Fruit fly (Drosophila melanogaster) whole organism, embryonic: Measurements from ENCODE around the gene a10.

Experiments used
- Bdp1 ChIP-seq: fragments of 200-800 bp; sonication (Bioruptor generic); optimal IDR thresholded peaks from 3 replicates; lab custom pipeline; 2016; ENCODE audit warnings: missing biosample characterization, missing genetic modification characterization
- CG10267 ChIP-seq: fragments of 200-800 bp; sonication (Bioruptor generic); optimal IDR thresholded peaks from 2 replicates; lab custom pipeline; 2018; ENCODE audit warnings: missing biosample characterization, mild to moderate bottlenecking, missing genetic modification characterization, moderate library complexity
- CG10321 ChIP-seq: fragments of 200-800 bp; sonication (Bioruptor generic); IDR thresholded peaks from 2 replicates; pipeline ENCODE4 v1.3.6; 2022; ENCODE audit warnings: missing biosample characterization, missing genetic modification characterization
- CG10654 ChIP-seq: fragments of 200-800 bp; sonication (Bioruptor generic); optimal IDR thresholded peaks from 2 replicates; lab custom pipeline; 2016; ENCODE audit warnings: missing biosample characterization, missing genetic modification characterization
- CG12071 ChIP-seq: fragments of 200-800 bp; sonication (Bioruptor generic); optimal IDR thresholded peaks from 3 replicates; lab custom pipeline; 2018; ENCODE audit warnings: missing biosample characterization, mild to moderate bottlenecking, missing genetic modification characterization
- CG12659 ChIP-seq: fragments of 200-800 bp; sonication (Bioruptor generic); optimal IDR thresholded peaks from 3 replicates; lab custom pipeline; 2017; ENCODE audit warnings: mild to moderate bottlenecking, missing biosample characterization, missing genetic modification reagents, missing genetic modification characterization
- CG1603 ChIP-seq: fragments of 200-800 bp; sonication (Bioruptor generic); optimal IDR thresholded peaks from 2 replicates; lab custom pipeline; 2019; ENCODE audit warnings: missing biosample characterization, mild to moderate bottlenecking, missing genetic modification characterization, moderate library complexity
- CG2678 ChIP-seq: fragments of 200-800 bp; sonication (Bioruptor generic); optimal IDR thresholded peaks from 3 replicates; lab custom pipeline; 2019; ENCODE audit warnings: missing biosample characterization, mild to moderate bottlenecking, missing genetic modification characterization, moderate library complexity
- CG31365 ChIP-seq: fragments of 200-800 bp; sonication (Bioruptor generic); optimal IDR thresholded peaks from 2 replicates; lab custom pipeline; 2018; ENCODE audit warnings: missing biosample characterization, mild to moderate bottlenecking, missing genetic modification characterization
- CG32532 ChIP-seq: fragments of 200-800 bp; sonication (Bioruptor generic); IDR thresholded peaks from 2 replicates; pipeline ENCODE4 v1.3.6; 2022; ENCODE audit warnings: missing biosample characterization, missing genetic modification characterization
- CG3407 ChIP-seq: fragments of 200-800 bp; sonication (Bioruptor generic); optimal IDR thresholded peaks from 2 replicates; lab custom pipeline; 2018; ENCODE audit warnings: missing biosample characterization, mild to moderate bottlenecking, missing genetic modification characterization
- CG34376 ChIP-seq: fragments of 200-800 bp; sonication (Bioruptor generic); optimal IDR thresholded peaks from 2 replicates; lab custom pipeline; 2018; ENCODE audit warnings: missing biosample characterization, mild to moderate bottlenecking, missing genetic modification characterization
- CG3847 ChIP-seq: fragments of 200-800 bp; sonication (Bioruptor generic); IDR thresholded peaks from 2 replicates; pipeline ENCODE4 v1.3.6; 2022; ENCODE audit warnings: missing biosample characterization, missing genetic modification characterization
- CG4707 ChIP-seq: fragments of 200-800 bp; sonication (Bioruptor generic); optimal IDR thresholded peaks from 2 replicates; lab custom pipeline; 2018; ENCODE audit warnings: missing biosample characterization, mild to moderate bottlenecking, missing genetic modification characterization, moderate library complexity
- CG4854 ChIP-seq: fragments of 200-800 bp; sonication (Bioruptor generic); optimal IDR thresholded peaks from 2 replicates; lab custom pipeline; 2016; ENCODE audit warnings: missing biosample characterization, missing genetic modification characterization, inconsistent platforms
- CG6813 ChIP-seq: fragments of 200-800 bp; sonication (Bioruptor generic); optimal IDR thresholded peaks from 2 replicates; lab custom pipeline; 2017; ENCODE audit warnings: missing biosample characterization, missing genetic modification characterization, mild to moderate bottlenecking, moderate library complexity, missing genetic modification reagents
- Doc3 ChIP-seq: fragments of 200-800 bp; sonication (Bioruptor generic); IDR thresholded peaks from 3 replicates; pipeline ENCODE4 v1.3.6; 2022; ENCODE audit warnings: missing biosample characterization, missing genetic modification characterization; ENCODE audit not compliant: partially characterized antibody
- HLH3B ChIP-seq: fragments of 200-800 bp; sonication (Bioruptor generic); IDR thresholded peaks from 2 replicates; pipeline ENCODE4 v1.3.6; 2022; ENCODE audit warnings: missing biosample characterization, missing genetic modification characterization
- Hr78 ChIP-seq, 2 experiments: fragments of 200-800 bp in 1 of 2; fragments of >200 bp in 1 of 2; sonication (Bioruptor generic) in 1 of 2; optimal IDR thresholded peaks; 2 replicates each; lab custom pipeline; 2017 to 2019; ENCODE audit warnings: missing biosample characterization in 2 of 2, missing genetic modification characterization in 2 of 2, mild to moderate bottlenecking in 1 of 2, moderate library complexity in 1 of 2
- Lhr ChIP-seq: fragments of 200-800 bp; sonication (Bioruptor generic); optimal IDR thresholded peaks from 3 replicates; lab custom pipeline; 2017; ENCODE audit warnings: mild to moderate bottlenecking, missing biosample characterization, missing genetic modification reagents, missing genetic modification characterization
- Lim3 ChIP-seq: fragments of 200-800 bp; sonication (Bioruptor generic); IDR thresholded peaks from 2 replicates; pipeline ENCODE4 v1.3.6; 2022; ENCODE audit warnings: missing biosample characterization, missing genetic modification characterization
- Mad ChIP-seq: fragments of 200-800 bp; sonication (Bioruptor generic); optimal IDR thresholded peaks from 2 replicates; lab custom pipeline; 2016; ENCODE audit warnings: missing biosample characterization, missing genetic modification characterization
- Med ChIP-seq: fragments of 200-800 bp; sonication (Bioruptor generic); peaks from one replicate; lab custom pipeline; 2016; ENCODE audit warnings: missing biosample characterization, missing genetic modification characterization, mild to moderate bottlenecking, inconsistent platforms, moderate library complexity
- Vsx1 ChIP-seq: fragments of 200-800 bp; sonication (Bioruptor generic); optimal IDR thresholded peaks from 2 replicates; lab custom pipeline; 2017; ENCODE audit warnings: missing biosample characterization, mild to moderate bottlenecking, missing genetic modification characterization, missing genetic modification reagents
- ara ChIP-seq: fragments of 200-800 bp; sonication (Bioruptor generic); IDR thresholded peaks from 2 replicates; pipeline ENCODE4 v1.3.6; 2022; ENCODE audit warnings: missing biosample characterization, missing genetic modification characterization
- bbx ChIP-seq: fragments of 200-800 bp; sonication (Bioruptor generic); IDR thresholded peaks from 2 replicates; pipeline ENCODE4 v1.3.6; 2022; ENCODE audit warnings: missing biosample characterization, missing genetic modification characterization; ENCODE audit not compliant: partially characterized antibody
- br ChIP-seq: fragments of >200 bp; optimal IDR thresholded peaks from 2 replicates; lab custom pipeline; 2017
- cas ChIP-seq: fragments of 200-800 bp; sonication (Bioruptor generic); IDR thresholded peaks from 2 replicates; pipeline ENCODE4 v1.3.6; 2022; ENCODE audit warnings: missing biosample characterization, missing genetic modification characterization
- chinmo ChIP-seq: fragments of 200-800 bp; sonication (Bioruptor generic); IDR thresholded peaks from 4 replicates; pipeline ENCODE4 v1.3.6; 2022; ENCODE audit warnings: missing biosample characterization, missing genetic modification characterization; ENCODE audit not compliant: partially characterized antibody
- crol ChIP-seq: fragments of 200-800 bp; sonication (Bioruptor generic); IDR thresholded peaks from 2 replicates; pipeline ENCODE4 v1.3.6; 2022; ENCODE audit warnings: missing biosample characterization, missing genetic modification characterization
- cwo ChIP-seq: fragments of 200-800 bp; sonication (Bioruptor generic); optimal IDR thresholded peaks from 3 replicates; lab custom pipeline; 2017; ENCODE audit warnings: missing biosample characterization, missing genetic modification characterization, mild to moderate bottlenecking, moderate library complexity, missing genetic modification reagents
- dysf ChIP-seq: fragments of 200-800 bp; sonication (Bioruptor generic); IDR thresholded peaks from 3 replicates; pipeline ENCODE4 v1.3.6; 2022; ENCODE audit warnings: missing biosample characterization, missing genetic modification characterization
- ftz-f1 ChIP-seq: fragments of 200-800 bp; sonication (Bioruptor generic); optimal IDR thresholded peaks from 2 replicates; lab custom pipeline; 2016; ENCODE audit warnings: missing biosample characterization, missing genetic modification characterization
- gcm ChIP-seq: fragments of 200-800 bp; sonication (Bioruptor generic); optimal IDR thresholded peaks from 2 replicates; lab custom pipeline; 2019; ENCODE audit warnings: missing biosample characterization, mild to moderate bottlenecking, missing genetic modification characterization, moderate library complexity
- grn ChIP-seq: fragments of 200-800 bp; sonication (Bioruptor generic); optimal IDR thresholded peaks from 3 replicates; lab custom pipeline; 2017; ENCODE audit warnings: missing biosample characterization, missing genetic modification characterization
- gro ChIP-seq: fragments of 200-800 bp; sonication (Bioruptor generic); optimal IDR thresholded peaks from 2 replicates; lab custom pipeline; 2016; ENCODE audit warnings: missing biosample characterization, missing genetic modification characterization
- ind ChIP-seq: fragments of 200-800 bp; sonication (Bioruptor generic); optimal IDR thresholded peaks from 3 replicates; lab custom pipeline; 2016; ENCODE audit warnings: missing biosample characterization, missing genetic modification characterization
- jumu ChIP-seq: fragments of 200-800 bp; sonication (Bioruptor generic); optimal IDR thresholded peaks from 3 replicates; lab custom pipeline; 2016; ENCODE audit warnings: missing biosample characterization, missing genetic modification characterization
- mirr ChIP-seq: fragments of 200-800 bp; sonication (Bioruptor generic); optimal IDR thresholded peaks from 3 replicates; lab custom pipeline; 2018; ENCODE audit warnings: missing biosample characterization, mild to moderate bottlenecking, missing genetic modification characterization
- nom ChIP-seq: fragments of 200-800 bp; sonication (Bioruptor generic); optimal IDR thresholded peaks from 2 replicates; lab custom pipeline; 2017; ENCODE audit warnings: missing biosample characterization, missing genetic modification characterization, mild to moderate bottlenecking, moderate library complexity, missing genetic modification reagents
- pita ChIP-seq: fragments of 200-800 bp; sonication (Bioruptor generic); optimal IDR thresholded peaks from 2 replicates; lab custom pipeline; 2017; ENCODE audit warnings: missing biosample characterization, mild to moderate bottlenecking, missing genetic modification characterization
- salm ChIP-seq: fragments of 200-800 bp; sonication (Bioruptor generic); optimal IDR thresholded peaks from 2 replicates; lab custom pipeline; 2018; ENCODE audit warnings: missing biosample characterization, mild to moderate bottlenecking, missing genetic modification characterization
- sens ChIP-seq: fragments of 200-800 bp; sonication (Bioruptor generic); peaks from one replicate; lab custom pipeline; 2016; ENCODE audit warnings: missing biosample characterization, missing genetic modification characterization
- slbo ChIP-seq: fragments of 200-800 bp; sonication (Bioruptor generic); IDR thresholded peaks from 2 replicates; pipeline ENCODE4 v1.3.6; 2022; ENCODE audit warnings: missing biosample characterization, missing genetic modification characterization
- sr ChIP-seq: fragments of 200-800 bp; sonication (Bioruptor generic); IDR thresholded peaks from 3 replicates; pipeline ENCODE4 v1.3.6; 2022; ENCODE audit warnings: missing biosample characterization, missing genetic modification characterization
- sug ChIP-seq: fragments of 200-800 bp; optimal IDR thresholded peaks from 2 replicates; lab custom pipeline; 2019; ENCODE audit warnings: missing biosample characterization, mild to moderate bottlenecking, missing genetic modification characterization, moderate library complexity
- ttk ChIP-seq: fragments of 200-800 bp; sonication (Bioruptor generic); IDR thresholded peaks from 2 replicates; pipeline ENCODE4 v2.1.2; 2022; ENCODE audit warnings: missing biosample characterization, missing genetic modification characterization
- unpg ChIP-seq: fragments of 200-800 bp; sonication (Bioruptor generic); optimal IDR thresholded peaks from 3 replicates; lab custom pipeline; 2018; ENCODE audit warnings: missing biosample characterization, mild to moderate bottlenecking, missing genetic modification characterization, moderate library complexity
- vnd ChIP-seq: fragments of 200-800 bp; sonication (Bioruptor generic); IDR thresholded peaks from 3 replicates; pipeline ENCODE4 v1.3.6; 2022; ENCODE audit warnings: missing biosample characterization, missing genetic modification characterization; ENCODE audit not compliant: partially characterized antibody

The a10 gene

dm6 chr3L:17001055-17001454, 22.5 kb downstream of the a10 start (continued):
- no peak for TF ChIP-seq CG10654 (GFP tag; lab: Kevin White, UChicago)
- no peak for TF ChIP-seq bbx (GFP tag; lab: Robert Waterston, UW)
- no peak for TF ChIP-seq CG1603 (tag; lab: Kevin White, UChicago)
- no peak for TF ChIP-seq CG4854 (GFP tag; lab: Kevin White, UChicago)
- peak; percentile 23 for TF ChIP-seq CG12071
- no peak for TF ChIP-seq CG4707 (GFP tag; lab: Kevin White, UChicago)
- no peak for TF ChIP-seq dysf (GFP tag; lab: Robert Waterston, UW)
- TF ChIP-seq Bdp1 (GFP tag; lab: Kevin White, UChicago) = no peak
- no peak for TF ChIP-seq Lim3 (GFP tag; lab: Robert Waterston, UW)
- TF ChIP-seq CG31365 (tag; lab: Kevin White, UChicago) = no peak
- no peak for TF ChIP-seq CG12659
- no peak for TF ChIP-seq Lhr (GFP tag; lab: Kevin White, UChicago)
- peak; percentile 26 for TF ChIP-seq unpg (GFP tag; lab: Kevin White, UChicago)
- TF ChIP-seq CG10321 (GFP tag; lab: Robert Waterston, UW) = no peak
- TF ChIP-seq ind (GFP tag; lab: Kevin White, UChicago) = no peak
- no peak for TF ChIP-seq CG3847 (GFP tag; lab: Robert Waterston, UW)
- no peak for TF ChIP-seq ttk (GFP tag; lab: Robert Waterston, UW)
- no peak for TF ChIP-seq pita (GFP tag; lab: Kevin White, UChicago)
- no peak for TF ChIP-seq Doc3

- TF ChIP-seq CG2678 (tag; lab: Kevin White, UChicago) = no peak
- peak; percentile 79 for TF ChIP-seq sug (tag; lab: Kevin White, UChicago)
- no peak for TF ChIP-seq Mad (GFP tag; lab: Kevin White, UChicago)
- TF ChIP-seq mirr (GFP tag; lab: Kevin White, UChicago) = peak; percentile 39
- TF ChIP-seq br (lab: Kevin White, UChicago) = no peak
- no peak for TF ChIP-seq CG6813
- peak; percentile 54 for TF ChIP-seq Med (GFP tag; lab: Kevin White, UChicago)
- peak; percentile 92 for TF ChIP-seq cwo (GFP tag; lab: Kevin White, UChicago)
- TF ChIP-seq ftz-f1 = peak; percentile 0
- TF ChIP-seq sr (GFP tag; lab: Robert Waterston, UW) = no peak
- TF ChIP-seq CG32532 (GFP tag; lab: Robert Waterston, UW) = peak; percentile 49; the same call in 1 of the 2 replicates
- no peak for TF ChIP-seq HLH3B
- TF ChIP-seq Hr78 (GFP tag; optimal IDR thresholded peaks at IDR 0.05; lab: Kevin White, UChicago) = peak in 1 of 2 experiments; percentile 64
- TF ChIP-seq sens = peak; percentile 45
- TF ChIP-seq chinmo (GFP tag; lab: Robert Waterston, UW) = 0 out of 4 replicates have a peak, but pooled peaks have one; percentile 44
- TF ChIP-seq nom (GFP tag; lab: Kevin White, UChicago) = peak; percentile 72
- no peak for TF ChIP-seq gcm (GFP tag; lab: Kevin White, UChicago)
Observed at dm6 chr3L:17000289-17000688, 23.3 kb downstream of the a10 start.

dm6 chr3L:16994805-16995204, 28.7 kb downstream of the a10 start:
- TF ChIP-seq crol = no peak
- TF ChIP-seq ara (GFP tag; lab: Robert Waterston, UW) = no peak
- TF ChIP-seq sug (tag; lab: Kevin White, UChicago) = peak; percentile 72
- TF ChIP-seq jumu (GFP tag; lab: Kevin White, UChicago) = no peak
- TF ChIP-seq CG3407 (GFP tag; lab: Kevin White, UChicago) = no peak
- peak; percentile 22; the same call in 1 of the 3 replicates for TF ChIP-seq vnd (GFP tag; lab: Robert Waterston, UW)
- no peak for TF ChIP-seq cas (GFP tag; lab: Robert Waterston, UW)
- no peak for TF ChIP-seq CG10267 (tag; lab: Kevin White, UChicago)
- TF ChIP-seq grn (GFP tag; lab: Kevin White, UChicago) = peak; percentile 91
- peak; percentile 9 for TF ChIP-seq salm (tag; lab: Kevin White, UChicago)
- peak; percentile 57 for TF ChIP-seq CG34376
- TF ChIP-seq CG10654 (GFP tag; lab: Kevin White, UChicago) = no peak
- no peak for TF ChIP-seq slbo (GFP tag; lab: Robert Waterston, UW)
- TF ChIP-seq cwo (GFP tag; lab: Kevin White, UChicago) = peak; percentile 15
- peak; percentile 95 for TF ChIP-seq Vsx1 (GFP tag; lab: Kevin White, UChicago)
- TF ChIP-seq gro = peak; percentile 21
